Worm (Caenorhabditis elegans) whole organism, mixed stage, embryonic: ENCODE measurements around the gene lsy-2.

ENCODE experiments used
- M03D4.4 ChIP-seq: sonication (generic microtip); optimal IDR thresholded peaks from 2 replicates; lab custom pipeline; 2017; ENCODE audit warnings: mild to moderate bottlenecking, missing genetic modification characterization, missing compliant biosample characterization
- bed-3 ChIP-seq: fragments of 200-800 bp; sonication (Bioruptor generic); optimal IDR thresholded peaks from 3 replicates; lab custom pipeline; 2018; ENCODE audit warnings: mild to moderate bottlenecking, missing genetic modification characterization, moderate library complexity, missing compliant biosample characterization
- blmp-1 ChIP-seq: fragments of 150-350 bp; optimal IDR thresholded peaks from 2 replicates; lab custom pipeline; 2014; ENCODE audit warnings: missing biosample characterization, missing genetic modification characterization
- ceh-39 ChIP-seq: fragments of 150-350 bp; optimal IDR thresholded peaks from 2 replicates; lab custom pipeline; 2014; ENCODE audit warnings: missing biosample characterization, missing genetic modification characterization
- ceh-43 ChIP-seq: fragments of 200-800 bp; sonication (Bioruptor generic); optimal IDR thresholded peaks from 2 replicates; lab custom pipeline; 2018; ENCODE audit warnings: mild to moderate bottlenecking, missing genetic modification characterization, moderate library complexity, missing compliant biosample characterization
- ceh-83 ChIP-seq: fragments of 200-800 bp; sonication (Bioruptor generic); optimal IDR thresholded peaks from 2 replicates; lab custom pipeline; 2018; ENCODE audit warnings: mild to moderate bottlenecking, missing genetic modification characterization, missing compliant biosample characterization
- ces-1 ChIP-seq: fragments of 150-350 bp; optimal IDR thresholded peaks from 2 replicates; lab custom pipeline; 2014; ENCODE audit warnings: missing biosample characterization, missing genetic modification reagents, missing genetic modification characterization
- cnd-1 ChIP-seq: fragments of 200-800 bp; sonication (Bioruptor generic); optimal IDR thresholded peaks from 2 replicates; lab custom pipeline; 2018; ENCODE audit warnings: mild to moderate bottlenecking, missing genetic modification characterization, missing compliant biosample characterization
- drap-1 ChIP-seq: fragments of 200-800 bp; sonication (Bioruptor generic); optimal IDR thresholded peaks from 3 replicates; lab custom pipeline; 2018; ENCODE audit warnings: mild to moderate bottlenecking, missing genetic modification characterization, missing compliant biosample characterization
- elt-1 ChIP-seq: sonication (generic microtip); optimal IDR thresholded peaks from 2 replicates; lab custom pipeline; 2017; ENCODE audit warnings: missing genetic modification characterization, mild to moderate bottlenecking, missing compliant biosample characterization, antibody characterized with exemption, moderate library complexity, borderline replicate concordance; ENCODE audit not compliant: insufficient read depth
- elt-3 ChIP-seq: fragments of 150-350 bp; optimal IDR thresholded peaks from 2 replicates; lab custom pipeline; 2014; ENCODE audit warnings: missing biosample characterization, missing genetic modification characterization
- flh-1 ChIP-seq: fragments of 200-800 bp; sonication (Bioruptor generic); optimal IDR thresholded peaks from 2 replicates; lab custom pipeline; 2018; ENCODE audit warnings: mild to moderate bottlenecking, missing genetic modification characterization, moderate library complexity, missing compliant biosample characterization
- ham-2 ChIP-seq: fragments of 200-800 bp; sonication (Bioruptor generic); optimal IDR thresholded peaks from 2 replicates; lab custom pipeline; 2018; ENCODE audit warnings: mild to moderate bottlenecking, missing genetic modification characterization, missing compliant biosample characterization
- hlh-1 ChIP-seq: fragments of 150-350 bp; optimal IDR thresholded peaks from 2 replicates; lab custom pipeline; 2014; ENCODE audit warnings: missing biosample characterization, missing genetic modification reagents, missing genetic modification characterization
- lin-13 ChIP-seq: fragments of 150-350 bp; optimal IDR thresholded peaks from 2 replicates; lab custom pipeline; 2014; ENCODE audit warnings: missing biosample characterization, missing genetic modification characterization
- lin-32 ChIP-seq: fragments of 200-800 bp; sonication (Bioruptor generic); optimal IDR thresholded peaks from 2 replicates; lab custom pipeline; 2018; ENCODE audit warnings: mild to moderate bottlenecking, missing genetic modification characterization, missing compliant biosample characterization
- lsy-2 ChIP-seq: fragments of 150-350 bp; optimal IDR thresholded peaks from 2 replicates; lab custom pipeline; 2014; ENCODE audit warnings: missing biosample characterization, missing genetic modification characterization
- mab-5 ChIP-seq: fragments of 150-350 bp; optimal IDR thresholded peaks from 2 replicates; lab custom pipeline; 2014; ENCODE audit warnings: missing biosample characterization, missing genetic modification characterization
- mep-1 ChIP-seq: fragments of 150-350 bp; optimal IDR thresholded peaks from 2 replicates; lab custom pipeline; 2017; ENCODE audit warnings: missing biosample characterization, missing genetic modification reagents, missing genetic modification characterization, inconsistent platforms
- mls-2 ChIP-seq: sonication (generic microtip); optimal IDR thresholded peaks from 2 replicates; lab custom pipeline; 2016; ENCODE audit warnings: mild to moderate bottlenecking, missing genetic modification characterization, moderate library complexity, missing compliant biosample characterization
- nhr-12 ChIP-seq: fragments of 150-350 bp; optimal IDR thresholded peaks from 2 replicates; lab custom pipeline; 2014; ENCODE audit warnings: missing biosample characterization, missing genetic modification characterization
- nhr-2 ChIP-seq: fragments of 150-350 bp; optimal IDR thresholded peaks from 2 replicates; lab custom pipeline; 2014; ENCODE audit warnings: missing biosample characterization, missing genetic modification characterization
- nhr-237 ChIP-seq: fragments of 150-350 bp; optimal IDR thresholded peaks from 2 replicates; lab custom pipeline; 2014; ENCODE audit warnings: missing biosample characterization, missing genetic modification characterization
- nhr-28 ChIP-seq: fragments of 150-350 bp; optimal IDR thresholded peaks from 2 replicates; lab custom pipeline; 2014; ENCODE audit warnings: missing biosample characterization, missing genetic modification characterization
- nhr-76 ChIP-seq: sonication (generic microtip); optimal IDR thresholded peaks from 2 replicates; lab custom pipeline; 2017; ENCODE audit warnings: missing biosample characterization, missing genetic modification characterization
- pha-4 ChIP-seq: fragments of 150-350 bp; optimal IDR thresholded peaks from 2 replicates; lab custom pipeline; 2018; ENCODE audit warnings: missing biosample characterization, missing genetic modification reagents, missing genetic modification characterization
- sem-2 ChIP-seq: fragments of 200-800 bp; sonication (Bioruptor generic); optimal IDR thresholded peaks from 2 replicates; lab custom pipeline; 2018; ENCODE audit warnings: mild to moderate bottlenecking, missing genetic modification characterization, missing compliant biosample characterization
- snpc-4 ChIP-seq: fragments of 150-350 bp; optimal IDR thresholded peaks from 2 replicates; lab custom pipeline; 2014; ENCODE audit warnings: missing biosample characterization, missing genetic modification characterization
- sptf-1 ChIP-seq: sonication (generic microtip); optimal IDR thresholded peaks from 2 replicates; lab custom pipeline; 2017; ENCODE audit warnings: mild to moderate bottlenecking, missing genetic modification characterization, moderate library complexity, missing compliant biosample characterization
- tbx-8 ChIP-seq: fragments of 200-800 bp; sonication (Bioruptor generic); optimal IDR thresholded peaks from 2 replicates; lab custom pipeline; 2018; ENCODE audit warnings: mild to moderate bottlenecking, missing genetic modification characterization, moderate library complexity, missing compliant biosample characterization
- unc-120 ChIP-seq: sonication (generic microtip); optimal IDR thresholded peaks from 2 replicates; lab custom pipeline; 2017; ENCODE audit warnings: missing genetic modification characterization, missing compliant biosample characterization; ENCODE audit not compliant: poor library complexity, severe bottlenecking
- unc-39 ChIP-seq: fragments of 150-350 bp; optimal IDR thresholded peaks from 2 replicates; lab custom pipeline; 2014; ENCODE audit warnings: missing biosample characterization, missing genetic modification characterization
- unc-62 ChIP-seq: fragments of 150-350 bp; optimal IDR thresholded peaks from 2 replicates; lab custom pipeline; 2014; ENCODE audit warnings: missing biosample characterization, missing genetic modification reagents, missing genetic modification characterization
- zip-8 ChIP-seq: fragments of 150-350 bp; optimal IDR thresholded peaks from 2 replicates; lab custom pipeline; 2014; ENCODE audit warnings: missing biosample characterization, missing genetic modification characterization
- ztf-11 ChIP-seq: fragments of 150-350 bp; optimal IDR thresholded peaks from 2 replicates; lab custom pipeline; 2014; ENCODE audit warnings: missing biosample characterization, missing genetic modification characterization

Gene lsy-2

DNA sequence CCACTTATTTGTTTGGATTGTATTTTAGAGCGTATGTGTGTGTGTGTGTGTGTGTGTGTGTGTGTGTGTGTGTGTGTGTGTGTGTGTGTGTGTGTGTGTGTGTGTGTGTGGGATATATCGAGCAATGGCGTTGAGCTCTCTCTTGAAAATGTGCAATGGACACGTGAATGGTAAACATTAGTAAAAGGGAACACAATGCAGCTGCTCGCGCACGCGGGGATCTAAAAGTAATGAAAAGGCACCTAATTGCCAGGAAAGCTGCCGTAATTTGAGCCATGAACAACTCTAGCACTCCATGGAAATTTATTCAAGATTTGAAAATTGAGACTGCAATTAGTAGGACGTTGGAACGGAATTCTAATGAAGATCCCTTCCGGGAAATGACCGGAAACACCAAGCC, 46.3 kb upstream of the lsy-2 start:
- TF ChIP-seq lsy-2 (tag; lab: Kevin White, UChicago) (no peak), blmp-1 (tag; lab: Kevin White, UChicago) (no peak), unc-62 (GFP tag; lab: Kevin White, UChicago) (no peak), ces-1 (GFP tag; lab: Kevin White, UChicago) (peak; percentile 65), nhr-12 (tag; lab: Kevin White, UChicago) (no peak), mep-1 (peak; percentile 14), drap-1 (peak; percentile 28), snpc-4 (tag; lab: Kevin White, UChicago) (no peak), ztf-11 (tag; lab: Kevin White, UChicago) (peak; percentile 36), nhr-2 (tag; lab: Kevin White, UChicago) (no peak), unc-39 (no peak), elt-3 (no peak), ceh-43 (GFP tag; lab: Kevin White, UChicago) (peak; percentile 73), nhr-28 (tag; lab: Kevin White, UChicago) (no peak), ham-2 (no peak), bed-3 (no peak), ceh-83 (GFP tag; lab: Kevin White, UChicago) (no peak), zip-8 (tag; lab: Kevin White, UChicago) (no peak), flh-1 (GFP tag; lab: Kevin White, UChicago) (no peak), unc-120 (tag; lab: Kevin White, UChicago) (no peak), pha-4 (tag; lab: Kevin White, UChicago) (no peak), ceh-39 (no peak), nhr-76 (tag; lab: Kevin White, UChicago) (no peak), tbx-8 (GFP tag; lab: Kevin White, UChicago) (no peak), mls-2 (tag; lab: Kevin White, UChicago) (peak; percentile 84), sptf-1 (tag; lab: Kevin White, UChicago) (peak; percentile 70), cnd-1 (tag; lab: Kevin White, UChicago) (peak; percentile 44), sem-2 (GFP tag; lab: Kevin White, UChicago) (no peak), M03D4.4 (tag; lab: Kevin White, UChicago) (peak; percentile 55), nhr-237 (no peak), mab-5 (no peak), elt-1 (no peak), lin-13 (tag; lab: Kevin White, UChicago) (no peak), hlh-1 (tag; lab: Kevin White, UChicago) (no peak), lin-32 (GFP tag; lab: Kevin White, UChicago) (no peak)
- TF ChIP-seq, all 35 proteins: peak for 9

ce11 chrX:2044541-2045168, 44.8 kb upstream of the lsy-2 start:
- TF ChIP-seq zip-8 (tag; lab: Kevin White, UChicago), result peak; percentile 90
- no peak for TF ChIP-seq blmp-1 (tag; lab: Kevin White, UChicago)
- TF ChIP-seq ham-2, result no peak
- peak; percentile 5 for TF ChIP-seq ztf-11 (tag; lab: Kevin White, UChicago)
- TF ChIP-seq cnd-1 (tag; lab: Kevin White, UChicago), result peak; percentile 94
- no peak for TF ChIP-seq mab-5
- TF ChIP-seq flh-1 (GFP tag; lab: Kevin White, UChicago), result no peak
- no peak for TF ChIP-seq mep-1
- TF ChIP-seq bed-3, result no peak
- TF ChIP-seq tbx-8 (GFP tag; lab: Kevin White, UChicago), result no peak
- no peak for TF ChIP-seq elt-1
- TF ChIP-seq unc-62 (GFP tag; lab: Kevin White, UChicago), result no peak
- TF ChIP-seq mls-2 (tag; lab: Kevin White, UChicago), result peak; percentile 83
- TF ChIP-seq lin-32 (GFP tag; lab: Kevin White, UChicago), result peak; percentile 57
- TF ChIP-seq sptf-1 (tag; lab: Kevin White, UChicago), result peak; percentile 49
- TF ChIP-seq lin-13 (tag; lab: Kevin White, UChicago), result no peak
- TF ChIP-seq sem-2 (GFP tag; lab: Kevin White, UChicago), result no peak
- no peak for TF ChIP-seq nhr-12 (tag; lab: Kevin White, UChicago)
- TF ChIP-seq nhr-237, result no peak
- peak; percentile 6 for TF ChIP-seq hlh-1 (tag; lab: Kevin White, UChicago)
- peak; percentile 49 for TF ChIP-seq ceh-43 (GFP tag; lab: Kevin White, UChicago)
- peak; percentile 86 for TF ChIP-seq nhr-2 (tag; lab: Kevin White, UChicago)
- peak; percentile 99 for TF ChIP-seq ces-1 (GFP tag; lab: Kevin White, UChicago)

DNA sequence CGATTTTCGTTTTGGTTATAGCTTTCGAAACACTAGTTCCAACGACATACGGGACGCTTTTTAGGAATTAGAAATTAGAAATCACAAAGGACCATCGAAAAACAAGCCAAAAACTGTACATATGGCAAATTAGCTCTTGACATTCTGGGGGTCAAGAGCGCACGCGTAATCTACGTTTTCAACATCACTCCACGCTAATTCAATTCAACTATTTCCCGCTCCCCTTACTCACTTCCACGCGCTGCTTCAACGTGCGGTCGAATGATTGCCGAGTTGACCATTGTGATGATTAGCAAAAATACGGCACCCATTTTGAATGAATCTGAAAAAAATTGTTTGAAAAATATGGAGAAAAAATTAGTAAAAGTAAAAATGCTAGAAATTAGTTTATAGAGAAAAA, 43.9 kb upstream of the lsy-2 start:
- TF ChIP-seq ztf-11 (tag; lab: Kevin White, UChicago), result no peak
- TF ChIP-seq ces-1 (GFP tag; lab: Kevin White, UChicago), result peak; percentile 84
